Fruit fly (Drosophila melanogaster) whole organism, prepupa: ENCODE data around the gene Rpn3.

Experiments used
- CG10631 ChIP-seq: fragments of 200-800 bp; sonication (Bioruptor generic); optimal IDR thresholded peaks from 2 replicates; lab custom pipeline; 2016; ENCODE audit warnings: missing biosample characterization, missing genetic modification characterization
- CG11294 ChIP-seq: fragments of 200-800 bp; sonication (Bioruptor generic); IDR thresholded peaks from 2 replicates; pipeline ENCODE4 v1.3.6; 2022; ENCODE audit warnings: missing biosample characterization, missing genetic modification characterization
- CG11762 ChIP-seq: fragments of 200-800 bp; sonication (Bioruptor generic); optimal IDR thresholded peaks from 3 replicates; lab custom pipeline; 2016; ENCODE audit warnings: missing biosample characterization, missing genetic modification characterization; ENCODE audit not compliant: insufficient read depth
- CG11902 ChIP-seq: fragments of 200-800 bp; sonication (Bioruptor generic); optimal IDR thresholded peaks from 3 replicates; lab custom pipeline; 2016; ENCODE audit warnings: missing biosample characterization, missing genetic modification characterization
- CG15336 ChIP-seq: fragments of 200-800 bp; sonication (Bioruptor generic); IDR thresholded peaks from 2 replicates; pipeline ENCODE4 v1.3.6; 2022; ENCODE audit warnings: missing biosample characterization, missing genetic modification characterization
- CG1621 ChIP-seq: fragments of 200-800 bp; sonication (Bioruptor generic); optimal IDR thresholded peaks from 3 replicates; lab custom pipeline; 2018; ENCODE audit warnings: missing biosample characterization, mild to moderate bottlenecking, missing genetic modification characterization
- CG16779 ChIP-seq: fragments of 200-800 bp; sonication (Bioruptor generic); optimal IDR thresholded peaks from 3 replicates; lab custom pipeline; 2017; ENCODE audit warnings: missing biosample characterization, mild to moderate bottlenecking, missing genetic modification characterization
- CG3032 ChIP-seq: fragments of 200-800 bp; optimal IDR thresholded peaks from 2 replicates; lab custom pipeline; 2019; ENCODE audit warnings: missing biosample characterization, mild to moderate bottlenecking, missing genetic modification characterization, moderate library complexity
- CG31627 ChIP-seq: fragments of 200-800 bp; sonication (Bioruptor generic); optimal IDR thresholded peaks from 3 replicates; lab custom pipeline; 2016; ENCODE audit warnings: missing biosample characterization, missing genetic modification characterization
- CG34406 ChIP-seq: fragments of 200-800 bp; sonication (Bioruptor generic); optimal IDR thresholded peaks from 3 replicates; lab custom pipeline; 2016; ENCODE audit warnings: missing biosample characterization, missing genetic modification characterization
- CG3919 ChIP-seq: fragments of 200-800 bp; sonication (Bioruptor generic); optimal IDR thresholded peaks from 3 replicates; lab custom pipeline; 2016; ENCODE audit warnings: missing biosample characterization, missing genetic modification characterization
- CG6276 ChIP-seq: fragments of 200-800 bp; sonication (Bioruptor generic); optimal IDR thresholded peaks from 2 replicates; lab custom pipeline; 2017; ENCODE audit warnings: missing biosample characterization, mild to moderate bottlenecking, missing genetic modification characterization
- CG6808 ChIP-seq: fragments of 200-800 bp; sonication (Bioruptor generic); optimal IDR thresholded peaks from 3 replicates; lab custom pipeline; 2017; ENCODE audit warnings: missing biosample characterization, missing genetic modification characterization, mild to moderate bottlenecking, moderate library complexity, missing genetic modification reagents
- CG6854 ChIP-seq: fragments of 200-800 bp; sonication (Bioruptor generic); optimal IDR thresholded peaks from 2 replicates; lab custom pipeline; 2017; ENCODE audit warnings: missing biosample characterization, mild to moderate bottlenecking, missing genetic modification characterization
- CG7368 ChIP-seq: fragments of 200-800 bp; sonication (Bioruptor generic); optimal IDR thresholded peaks from 3 replicates; lab custom pipeline; 2016; ENCODE audit warnings: missing biosample characterization, missing genetic modification characterization
- CG8119 ChIP-seq: fragments of 200-800 bp; sonication (Bioruptor generic); IDR thresholded peaks from 3 replicates; pipeline ENCODE4 v1.3.6; 2022; ENCODE audit warnings: missing biosample characterization, missing genetic modification characterization
- CG8319 ChIP-seq: fragments of 200-800 bp; sonication (Bioruptor generic); optimal IDR thresholded peaks from 3 replicates; lab custom pipeline; 2016; ENCODE audit warnings: missing biosample characterization, missing genetic modification characterization
- Eip75B ChIP-seq: fragments of 200-800 bp; sonication (Bioruptor generic); optimal IDR thresholded peaks from 3 replicates; lab custom pipeline; 2016; ENCODE audit warnings: missing biosample characterization, missing genetic modification characterization
- Eip78C ChIP-seq: fragments of 200-800 bp; sonication (Bioruptor generic); peaks from one replicate; lab custom pipeline; 2016; ENCODE audit warnings: missing biosample characterization, missing genetic modification characterization
- Eip93F ChIP-seq: fragments of 200-800 bp; sonication (Bioruptor generic); optimal IDR thresholded peaks from 2 replicates; lab custom pipeline; 2016; ENCODE audit warnings: missing biosample characterization, mild to moderate bottlenecking, missing genetic modification characterization
- Ets21C ChIP-seq: fragments of 200-800 bp; sonication (Bioruptor generic); optimal IDR thresholded peaks from 3 replicates; lab custom pipeline; 2016; ENCODE audit warnings: missing biosample characterization, missing genetic modification characterization
- Lpt ChIP-seq: fragments of 200-800 bp; sonication (Bioruptor generic); optimal IDR thresholded peaks from 3 replicates; lab custom pipeline; 2016; ENCODE audit warnings: missing biosample characterization, missing genetic modification characterization
- Met ChIP-seq: fragments of 200-800 bp; sonication (Bioruptor generic); optimal IDR thresholded peaks from 3 replicates; lab custom pipeline; 2016; ENCODE audit warnings: missing biosample characterization, missing genetic modification characterization
- OdsH ChIP-seq: fragments of 200-800 bp; sonication (Bioruptor generic); optimal IDR thresholded peaks from 3 replicates; lab custom pipeline; 2016; ENCODE audit warnings: missing biosample characterization, missing genetic modification characterization
- Smox ChIP-seq: fragments of 200-800 bp; sonication (Bioruptor generic); optimal IDR thresholded peaks from 3 replicates; lab custom pipeline; 2016; ENCODE audit warnings: missing biosample characterization, missing genetic modification characterization
- Sox14 ChIP-seq: fragments of 200-800 bp; sonication (Bioruptor generic); optimal IDR thresholded peaks from 3 replicates; lab custom pipeline; 2016; ENCODE audit warnings: missing biosample characterization, missing genetic modification characterization
- Sox15 ChIP-seq: fragments of 200-800 bp; sonication (Bioruptor generic); optimal IDR thresholded peaks from 3 replicates; lab custom pipeline; 2016; ENCODE audit warnings: missing biosample characterization, missing genetic modification characterization
- achi ChIP-seq: fragments of 200-800 bp; sonication (Bioruptor generic); optimal IDR thresholded peaks from 3 replicates; lab custom pipeline; 2016; ENCODE audit warnings: missing biosample characterization, missing genetic modification characterization
- acj6 ChIP-seq: fragments of 200-800 bp; sonication (Bioruptor generic); optimal IDR thresholded peaks from 3 replicates; lab custom pipeline; 2016; ENCODE audit warnings: missing biosample characterization, missing genetic modification characterization
- dsx ChIP-seq: fragments of 200-800 bp; optimal IDR thresholded peaks from 3 replicates; lab custom pipeline; 2019; ENCODE audit warnings: missing biosample characterization, mild to moderate bottlenecking, missing genetic modification characterization, moderate library complexity; ENCODE audit not compliant: poor library complexity, severe bottlenecking
- eg ChIP-seq: fragments of 200-800 bp; sonication (Bioruptor generic); IDR thresholded peaks from 3 replicates; pipeline ENCODE4 v1.3.6; 2022; ENCODE audit warnings: missing biosample characterization, missing genetic modification characterization
- esn ChIP-seq: fragments of 200-800 bp; sonication (Bioruptor generic); optimal IDR thresholded peaks from 2 replicates; lab custom pipeline; 2016; ENCODE audit warnings: missing biosample characterization, mild to moderate bottlenecking, missing genetic modification characterization, moderate library complexity
- fd59A ChIP-seq: fragments of 200-800 bp; sonication (Bioruptor generic); optimal IDR thresholded peaks from 2 replicates; lab custom pipeline; 2017; ENCODE audit warnings: missing biosample characterization, mild to moderate bottlenecking, missing genetic modification characterization, missing genetic modification reagents
- fd85E ChIP-seq: fragments of 200-800 bp; sonication (Bioruptor generic); optimal IDR thresholded peaks from 3 replicates; lab custom pipeline; 2016; ENCODE audit warnings: missing biosample characterization, missing genetic modification characterization
- fkh ChIP-seq: fragments of 200-800 bp; sonication (Bioruptor generic); optimal IDR thresholded peaks from 3 replicates; lab custom pipeline; 2017; ENCODE audit warnings: missing biosample characterization, mild to moderate bottlenecking, missing genetic modification characterization, moderate library complexity
- lz ChIP-seq: fragments of 200-800 bp; sonication (Bioruptor generic); optimal IDR thresholded peaks from 3 replicates; lab custom pipeline; 2016; ENCODE audit warnings: missing biosample characterization, missing genetic modification characterization
- net ChIP-seq: fragments of 200-800 bp; sonication (Bioruptor generic); optimal IDR thresholded peaks from 3 replicates; lab custom pipeline; 2016; ENCODE audit warnings: missing biosample characterization, missing genetic modification characterization
- pdm3 ChIP-seq: fragments of 200-800 bp; sonication (Bioruptor generic); optimal IDR thresholded peaks from 3 replicates; lab custom pipeline; 2016; ENCODE audit warnings: missing biosample characterization, missing genetic modification characterization
- salr ChIP-seq, 2 experiments: fragments of 200-800 bp; sonication (Bioruptor generic); optimal IDR thresholded peaks; 3 replicates each; lab custom pipeline; 2016 to 2018; ENCODE audit warnings: missing biosample characterization in 2 of 2, missing genetic modification characterization in 2 of 2, mild to moderate bottlenecking in 1 of 2
- ss ChIP-seq, 2 experiments: fragments of 200-800 bp; sonication (Bioruptor generic); optimal IDR thresholded peaks; 2 replicates in 1 of 2; 3 replicates in 1 of 2; lab custom pipeline; 2017 to 2018; ENCODE audit warnings: mild to moderate bottlenecking in 2 of 2, missing biosample characterization in 2 of 2, missing genetic modification characterization in 2 of 2, moderate library complexity in 1 of 2
- svp ChIP-seq: fragments of 200-800 bp; sonication (Bioruptor generic); peaks from one replicate; lab custom pipeline; 2016; ENCODE audit warnings: missing biosample characterization, missing genetic modification characterization
- vri ChIP-seq: fragments of 200-800 bp; sonication (Bioruptor generic); optimal IDR thresholded peaks from 3 replicates; lab custom pipeline; 2016; ENCODE audit warnings: missing biosample characterization, mild to moderate bottlenecking, missing genetic modification characterization

Gene Rpn3

dm6 chr2L:19034213-19034929 lies 17.2 kb upstream of the Rpn3 start, which contains the start of the genes mib2 and CG31800:
Gene mib2, plus strand, starts transcription at chr2L:19034444.
Gene CG31800, minus strand, starts transcription at chr2L:19034576.
- peak; percentile 58 for TF ChIP-seq dsx (GFP tag; lab: Kevin White, UChicago)
- TF ChIP-seq Eip78C (GFP tag; lab: Kevin White, UChicago): peak; percentile 52
- peak; percentile 21 for TF ChIP-seq esn (GFP tag; lab: Kevin White, UChicago)
- peak; percentile 13 for TF ChIP-seq CG6808 (GFP tag; lab: Kevin White, UChicago)
- TF ChIP-seq svp (GFP tag; lab: Kevin White, UChicago): peak; percentile 71
- TF ChIP-seq acj6 (GFP tag; lab: Kevin White, UChicago): peak; percentile 3
- TF ChIP-seq fkh (GFP tag; lab: Kevin White, UChicago): peak; percentile 36
- no peak for TF ChIP-seq CG31627 (GFP tag; lab: Kevin White, UChicago)
- TF ChIP-seq achi (GFP tag; lab: Kevin White, UChicago): peak; percentile 16
- TF ChIP-seq Sox15 (GFP tag; lab: Kevin White, UChicago): no peak

dm6 chr2L:19035013-19035412 lies 16.6 kb upstream of the Rpn3 start:
- TF ChIP-seq Sox14 (no peak), Eip78C (GFP tag; lab: Kevin White, UChicago) (no peak), CG11902 (GFP tag; lab: Kevin White, UChicago) (no peak), CG7368 (GFP tag; lab: Kevin White, UChicago) (no peak), CG31627 (GFP tag; lab: Kevin White, UChicago) (no peak), OdsH (GFP tag; lab: Kevin White, UChicago) (no peak), Eip93F (peak; percentile 37), achi (GFP tag; lab: Kevin White, UChicago) (no peak), svp (GFP tag; lab: Kevin White, UChicago) (peak; percentile 90), Eip75B (GFP tag; lab: Kevin White, UChicago) (no peak), CG3919 (no peak)
- TF ChIP-seq, all 60 proteins: peak for 2

DNA sequence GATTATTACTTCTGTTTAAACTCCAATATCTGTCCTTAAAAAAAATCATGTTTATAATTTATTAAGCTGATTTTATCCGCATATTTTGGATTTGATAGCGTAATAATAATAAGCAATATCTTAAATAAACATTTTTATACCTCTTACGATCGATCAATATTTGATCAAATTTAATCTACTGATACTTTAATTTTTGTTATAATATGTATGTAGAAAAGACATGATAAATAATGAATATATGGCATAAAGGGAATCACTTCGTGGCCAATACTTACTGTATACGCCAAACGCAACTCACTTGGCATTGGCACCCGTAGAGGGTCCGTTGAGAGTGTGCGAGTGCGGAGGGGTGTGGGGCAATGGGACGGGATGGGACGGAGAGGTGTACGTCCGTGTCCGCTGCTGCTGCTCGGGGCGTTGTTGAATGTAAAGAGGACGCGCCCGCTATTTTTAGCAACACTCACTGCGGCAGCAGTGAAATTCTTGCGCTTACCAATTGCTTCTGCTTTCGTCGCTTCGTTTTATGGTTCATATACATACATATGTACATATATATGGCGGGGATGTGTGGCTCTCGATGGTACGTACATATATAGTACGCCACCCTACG lies 15.4 kb upstream of the Rpn3 start:
- TF ChIP-seq CG8319 (GFP tag; lab: Kevin White, UChicago) (no peak), Smox (no peak), CG11294 (no peak), vri (no peak), salr (GFP tag; optimal IDR thresholded peaks at IDR 0.05; lab: Kevin White, UChicago) (no peak), CG3919 (peak; percentile 11), pdm3 (GFP tag; lab: Kevin White, UChicago) (peak; percentile 31), net (no peak), CG6808 (GFP tag; lab: Kevin White, UChicago) (no peak), esn (GFP tag; lab: Kevin White, UChicago) (peak; percentile 14), Ets21C (GFP tag; lab: Kevin White, UChicago) (no peak), CG8119 (GFP tag; lab: Robert Waterston, UW) (no peak), Eip75B (GFP tag; lab: Kevin White, UChicago) (no peak), achi (GFP tag; lab: Kevin White, UChicago) (peak; percentile 8), OdsH (GFP tag; lab: Kevin White, UChicago) (no peak), CG3032 (tag; lab: Kevin White, UChicago) (no peak), dsx (GFP tag; lab: Kevin White, UChicago) (no peak), Sox15 (GFP tag; lab: Kevin White, UChicago) (no peak), CG7368 (GFP tag; lab: Kevin White, UChicago) (no peak), Sox14 (no peak), CG1621 (peak; percentile 48), ss (GFP tag; optimal IDR thresholded peaks at IDR 0.05; lab: Kevin White, UChicago) (peak in 1 of 2 experiments; percentile 7), Met (GFP tag; lab: Kevin White, UChicago) (no peak), eg (GFP tag; lab: Robert Waterston, UW) (no peak), CG10631 (GFP tag; lab: Kevin White, UChicago) (no peak), CG6854 (GFP tag; lab: Kevin White, UChicago) (no peak), CG16779 (no peak), CG11762 (GFP tag; lab: Kevin White, UChicago) (no peak), CG11902 (GFP tag; lab: Kevin White, UChicago) (no peak), svp (GFP tag; lab: Kevin White, UChicago) (peak; percentile 54), CG34406 (GFP tag; lab: Kevin White, UChicago) (no peak), Eip93F (no peak), CG15336 (no peak), fd59A (GFP tag; lab: Kevin White, UChicago) (no peak), Lpt (GFP tag; lab: Kevin White, UChicago) (peak; percentile 51), fd85E (GFP tag; lab: Kevin White, UChicago) (no peak), lz (GFP tag; lab: Kevin White, UChicago) (no peak), CG6276 (GFP tag; lab: Kevin White, UChicago) (peak; percentile 1)
